Worm (Caenorhabditis elegans): ENCODE measurements around the gene Y57G7A.3.

DNA sequence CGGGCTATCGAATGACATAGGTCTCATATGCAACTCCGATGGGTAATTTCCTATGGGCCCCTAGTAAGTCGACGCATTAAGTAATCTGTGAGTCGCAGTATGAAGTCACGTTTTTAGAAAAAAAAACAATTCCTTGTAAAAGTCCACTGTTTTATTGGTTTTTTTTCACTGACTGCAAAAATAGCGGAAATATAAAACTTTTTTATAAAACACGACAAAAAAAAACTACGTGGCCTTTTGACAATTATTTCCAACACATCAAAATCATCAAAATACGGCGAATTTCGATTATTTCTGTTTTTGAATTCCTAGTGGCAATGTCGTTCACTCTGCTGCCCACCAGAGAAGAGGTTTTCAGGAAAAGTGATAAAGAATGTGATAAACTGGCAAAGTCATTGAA, 26.9 kb upstream of the Y57G7A.3 start, which contains the start of gene clpr-2:
- TF ChIP-seq pha-4 (tag; optimal IDR thresholded peaks at IDR 0.05) (no peak), nfya-1 (tag; optimal IDR thresholded peaks at IDR 0.05; ENCODE audit: borderline replicate concordance, insufficient read depth) (no peak), K12H6.12 (tag; optimal IDR thresholded peaks at IDR 0.05) (no peak), nhr-120 (GFP tag; IDR thresholded peaks at IDR 0.05) (no peak), aptf-2 (GFP tag; conservative IDR thresholded peaks at IDR 0.05) (no peak), nhr-27 (tag; optimal IDR thresholded peaks at IDR 0.05) (no peak), lir-1 (GFP tag; conservative IDR thresholded peaks at IDR 0.05) (no peak), cebp-2 (GFP tag; IDR thresholded peaks at IDR 0.05) (no peak), hmg-1.2 (GFP tag; IDR thresholded peaks at IDR 0.05) (no peak)
